Worm (Caenorhabditis elegans) whole organism, L2 larva: ENCODE measurements around the gene jun-1.
A peak's percentile ranks its signal among the peaks of the same experiment; 100 is the strongest.

Source experiments
- C34F6.9 ChIP-seq: fragments of 150-350 bp; optimal IDR thresholded peaks from 2 replicates; lab custom pipeline; 2014; ENCODE audit warnings: missing biosample characterization, missing genetic modification characterization
- F13H6.1 ChIP-seq: sonication (generic microtip); optimal IDR thresholded peaks from 2 replicates; lab custom pipeline; 2016; ENCODE audit warnings: missing genetic modification characterization, missing compliant biosample characterization
- Y55F3AM.14 ChIP-seq: fragments of 200-800 bp; sonication (Bioruptor generic); optimal IDR thresholded peaks from 2 replicates; lab custom pipeline; 2018; ENCODE audit warnings: mild to moderate bottlenecking, missing genetic modification characterization, missing compliant biosample characterization
- ZK546.5 ChIP-seq: sonication (generic microtip); optimal IDR thresholded peaks from 2 replicates; lab custom pipeline; 2017; ENCODE audit warnings: missing biosample characterization, missing genetic modification characterization
- alr-1 ChIP-seq: fragments of 150-350 bp; optimal IDR thresholded peaks from 2 replicates; lab custom pipeline; 2014; ENCODE audit warnings: missing biosample characterization, missing genetic modification characterization
- aly-2 ChIP-seq: fragments of 150-350 bp; optimal IDR thresholded peaks from 2 replicates; lab custom pipeline; 2014; ENCODE audit warnings: missing biosample characterization, missing genetic modification characterization
- ama-1 ChIP-seq: fragments of 150-350 bp; optimal IDR thresholded peaks from 2 replicates; lab custom pipeline; 2018; ENCODE audit warnings: inconsistent platforms
- blmp-1 ChIP-seq: sonication (generic microtip); optimal IDR thresholded peaks from 2 replicates; lab custom pipeline; 2017; ENCODE audit warnings: missing genetic modification characterization, mild to moderate bottlenecking, missing compliant biosample characterization, antibody characterized with exemption, moderate library complexity; ENCODE audit not compliant: insufficient read depth
- ceh-16 ChIP-seq: fragments of 150-350 bp; optimal IDR thresholded peaks from 2 replicates; lab custom pipeline; 2014; ENCODE audit warnings: missing biosample characterization, missing genetic modification characterization
- crh-2 ChIP-seq: sonication (generic microtip); optimal IDR thresholded peaks from 2 replicates; lab custom pipeline; 2017; ENCODE audit warnings: missing biosample characterization, missing genetic modification characterization
- egl-27 ChIP-seq: sonication (generic microtip); optimal IDR thresholded peaks from 3 replicates; lab custom pipeline; 2017; ENCODE audit warnings: missing biosample characterization, missing genetic modification reagents, missing genetic modification characterization
- elt-1 ChIP-seq: fragments of 150-350 bp; optimal IDR thresholded peaks from 2 replicates; lab custom pipeline; 2014; ENCODE audit warnings: missing biosample characterization, missing genetic modification characterization
- elt-3 ChIP-seq: sonication (generic microtip); optimal IDR thresholded peaks from 2 replicates; lab custom pipeline; 2017; ENCODE audit warnings: missing biosample characterization, missing genetic modification characterization
- fos-1 ChIP-seq: fragments of 150-350 bp; optimal IDR thresholded peaks from 2 replicates; lab custom pipeline; 2014; ENCODE audit warnings: missing biosample characterization, missing genetic modification characterization
- gmeb-1 ChIP-seq: fragments of 150-350 bp; optimal IDR thresholded peaks from 2 replicates; lab custom pipeline; 2014; ENCODE audit warnings: missing biosample characterization, missing genetic modification characterization
- lin-11 ChIP-seq: fragments of 150-350 bp; sonication (generic microtip); optimal IDR thresholded peaks from 2 replicates; lab custom pipeline; 2014; ENCODE audit warnings: missing biosample characterization, missing genetic modification characterization, inconsistent platforms, mixed read lengths
- lin-13 ChIP-seq: fragments of 150-350 bp; optimal IDR thresholded peaks from 2 replicates; lab custom pipeline; 2014; ENCODE audit warnings: missing biosample characterization, missing genetic modification reagents, missing genetic modification characterization
- lin-39 ChIP-seq: fragments of 150-350 bp; optimal IDR thresholded peaks from 2 replicates; lab custom pipeline; 2014; ENCODE audit warnings: missing biosample characterization, missing genetic modification reagents, missing genetic modification characterization
- lsy-2 ChIP-seq, 2 experiments: fragments of 150-350 bp in 1 of 2; sonication (generic microtip) in 1 of 2; optimal IDR thresholded peaks; 2 replicates each; lab custom pipeline; 2014 to 2017; ENCODE audit warnings: missing biosample characterization in 2 of 2, missing genetic modification characterization in 2 of 2
- mbf-1 ChIP-seq: sonication (generic microtip); optimal IDR thresholded peaks from 2 replicates; lab custom pipeline; 2017; ENCODE audit warnings: missing biosample characterization, missing genetic modification characterization
- mdl-1 ChIP-seq, 2 experiments: fragments of 150-350 bp in 1 of 2; sonication (generic microtip) in 1 of 2; optimal IDR thresholded peaks; 2 replicates each; lab custom pipeline; 2017; ENCODE audit warnings: missing biosample characterization in 2 of 2, missing genetic modification characterization in 2 of 2
- nhr-10 ChIP-seq: sonication (generic microtip); optimal IDR thresholded peaks from 2 replicates; lab custom pipeline; 2017; ENCODE audit warnings: missing biosample characterization, missing genetic modification characterization
- nhr-11 ChIP-seq: fragments of 150-350 bp; optimal IDR thresholded peaks from 2 replicates; lab custom pipeline; 2014; ENCODE audit warnings: missing biosample characterization, missing genetic modification characterization
- nhr-129 ChIP-seq: fragments of 150-350 bp; optimal IDR thresholded peaks from 2 replicates; lab custom pipeline; 2014; ENCODE audit warnings: missing biosample characterization, missing genetic modification characterization
- nhr-21 ChIP-seq: fragments of 150-350 bp; optimal IDR thresholded peaks from 2 replicates; lab custom pipeline; 2014; ENCODE audit warnings: missing biosample characterization, missing genetic modification characterization
- nhr-23 ChIP-seq: fragments of 150-350 bp; optimal IDR thresholded peaks from 2 replicates; lab custom pipeline; 2014; ENCODE audit warnings: missing biosample characterization, missing genetic modification reagents, missing genetic modification characterization
- nhr-237 ChIP-seq: fragments of 150-350 bp; optimal IDR thresholded peaks from 2 replicates; lab custom pipeline; 2014; ENCODE audit warnings: missing biosample characterization, missing genetic modification characterization
- nhr-6 ChIP-seq: fragments of 150-350 bp; optimal IDR thresholded peaks from 2 replicates; lab custom pipeline; 2014; ENCODE audit warnings: missing biosample characterization, missing genetic modification characterization
- nhr-77 ChIP-seq: fragments of 150-350 bp; optimal IDR thresholded peaks from 2 replicates; lab custom pipeline; 2014; ENCODE audit warnings: missing biosample characterization, missing genetic modification characterization
- peb-1 ChIP-seq: fragments of 150-350 bp; optimal IDR thresholded peaks from 2 replicates; lab custom pipeline; 2014; ENCODE audit warnings: missing biosample characterization, missing genetic modification characterization
- sem-4 ChIP-seq: fragments of 150-350 bp; optimal IDR thresholded peaks from 2 replicates; lab custom pipeline; 2014; ENCODE audit warnings: missing biosample characterization, missing genetic modification reagents, missing genetic modification characterization
- skn-1 ChIP-seq: sonication (generic microtip); optimal IDR thresholded peaks from 2 replicates; lab custom pipeline; 2017; ENCODE audit warnings: missing biosample characterization, missing genetic modification characterization
- sma-3 ChIP-seq: sonication (generic microtip); optimal IDR thresholded peaks from 2 replicates; lab custom pipeline; 2016; ENCODE audit warnings: missing genetic modification reagents, missing genetic modification characterization, missing compliant biosample characterization
- sma-9 ChIP-seq, 2 experiments: fragments of 150-350 bp in 1 of 2; sonication (generic microtip) in 1 of 2; optimal IDR thresholded peaks; 2 replicates each; lab custom pipeline; 2014 to 2016; ENCODE audit warnings: missing genetic modification characterization in 2 of 2, mild to moderate bottlenecking in 1 of 2, missing biosample characterization in 1 of 2, missing compliant biosample characterization in 1 of 2, missing genetic modification reagents in 1 of 2, moderate library complexity in 1 of 2
- unc-55 ChIP-seq: fragments of 150-350 bp; sonication (generic microtip); optimal IDR thresholded peaks from 3 replicates; lab custom pipeline; 2014; ENCODE audit warnings: missing biosample characterization, missing genetic modification reagents, missing genetic modification characterization
- unc-62 ChIP-seq: fragments of 150-350 bp; optimal IDR thresholded peaks from 2 replicates; lab custom pipeline; 2014; ENCODE audit warnings: missing biosample characterization, missing genetic modification reagents, missing genetic modification characterization
- zag-1 ChIP-seq: fragments of 150-350 bp; optimal IDR thresholded peaks from 2 replicates; lab custom pipeline; 2014; ENCODE audit warnings: missing biosample characterization, missing genetic modification characterization
- ztf-1 ChIP-seq: fragments of 200-800 bp; sonication (Bioruptor generic); conservative IDR thresholded peaks from 2 replicates; pipeline ENCODE4 v1.3.6; 2022; ENCODE audit warnings: missing genetic modification characterization, missing compliant biosample characterization
- ztf-4 ChIP-seq: fragments of 150-350 bp; optimal IDR thresholded peaks from 2 replicates; lab custom pipeline; 2014; ENCODE audit warnings: missing biosample characterization, missing genetic modification characterization

Gene jun-1

ce11 chrII:9113759-9114158, 802 bp downstream of the jun-1 start:
- peak; percentile 41 for TF ChIP-seq crh-2
- no peak for TF ChIP-seq sma-3 (GFP tag; lab: Kevin White, UChicago)
- TF ChIP-seq sma-9 (GFP tag; optimal IDR thresholded peaks at IDR 0.05; lab: Kevin White, UChicago) = peak; percentile 46
- TF ChIP-seq sma-9 (tag; optimal IDR thresholded peaks at IDR 0.05; lab: Kevin White, UChicago) = no peak
- TF ChIP-seq blmp-1 (tag; lab: Kevin White, UChicago) = peak; percentile 69
- peak; percentile 68 for TF ChIP-seq fos-1 (tag; lab: Kevin White, UChicago)
- peak; percentile 36 for TF ChIP-seq F13H6.1 (tag; lab: Kevin White, UChicago)
- no peak for TF ChIP-seq ztf-1 (GFP tag; lab: Robert Waterston, UW)

DNA sequence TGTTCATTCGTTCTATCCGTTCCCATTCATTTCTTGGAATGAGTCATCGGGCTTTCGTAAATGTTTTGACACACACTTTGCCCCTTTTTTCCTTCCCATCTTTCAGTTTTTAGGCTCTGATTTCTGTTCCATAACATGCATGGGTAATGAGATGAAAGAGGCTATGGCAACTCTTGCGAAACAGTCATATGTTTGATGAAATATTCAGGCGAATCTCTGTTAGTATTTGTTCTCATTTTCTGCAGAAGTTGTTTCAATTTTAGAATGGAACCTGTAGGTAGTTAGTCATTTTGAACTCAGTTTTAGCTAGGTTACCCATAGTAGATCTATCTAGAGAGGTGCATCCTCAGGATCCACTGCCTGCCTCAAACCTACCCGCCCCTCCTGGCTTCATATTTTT, 2.0 kb downstream of the jun-1 start:
- no peak for TF ChIP-seq nhr-23 (tag; lab: Kevin White, UChicago)
- no peak for TF ChIP-seq nhr-10 (tag; lab: Kevin White, UChicago)
- no peak for TF ChIP-seq peb-1 (tag; lab: Kevin White, UChicago)
- no peak for TF ChIP-seq nhr-11 (tag; lab: Kevin White, UChicago)
- TF ChIP-seq elt-1 = no peak
- no peak for TF ChIP-seq nhr-77 (tag; lab: Kevin White, UChicago)
- no peak for TF ChIP-seq skn-1 (tag; lab: Kevin White, UChicago)
- TF ChIP-seq unc-62 (GFP tag; lab: Kevin White, UChicago) = no peak
- TF ChIP-seq mdl-1 (tag; optimal IDR thresholded peaks at IDR 0.05; lab: Kevin White, UChicago) = no peak
- TF ChIP-seq ztf-1 (GFP tag; lab: Robert Waterston, UW) = no peak
- no peak for TF ChIP-seq Y55F3AM.14 (GFP tag; lab: Kevin White, UChicago)
- TF ChIP-seq ZK546.5 (tag; lab: Kevin White, UChicago) = no peak
- TF ChIP-seq fos-1 (tag; lab: Kevin White, UChicago) = no peak

DNA sequence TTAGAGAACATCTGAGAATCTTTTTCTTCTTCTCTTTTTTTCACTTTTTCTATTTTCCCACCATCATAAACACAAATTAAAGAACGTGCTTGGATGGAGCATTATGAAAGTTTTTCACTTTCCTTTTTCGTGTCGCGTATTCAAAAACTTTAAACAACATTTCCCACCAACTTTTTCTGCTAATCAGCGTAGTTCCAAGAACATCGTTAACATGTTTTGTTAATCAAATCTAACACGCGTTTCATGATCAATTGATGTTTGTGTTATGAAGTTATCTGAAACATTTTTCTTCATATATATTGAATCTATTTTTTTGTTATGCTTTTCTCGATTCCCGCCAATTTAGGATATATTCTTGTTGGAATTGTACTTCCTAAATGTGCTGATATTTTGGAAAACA, 2.7 kb downstream of the jun-1 start:
- no peak for TF ChIP-seq nhr-237 (tag; lab: Kevin White, UChicago)
- TF ChIP-seq ama-1 (lab: Kevin White, UChicago) = no peak
- TF ChIP-seq lin-13 (GFP tag; lab: Kevin White, UChicago) = no peak
- no peak for TF ChIP-seq gmeb-1
- no peak for TF ChIP-seq Y55F3AM.14 (GFP tag; lab: Kevin White, UChicago)
- no peak for TF ChIP-seq egl-27
- TF ChIP-seq elt-1 = no peak
- TF ChIP-seq mbf-1 (tag; lab: Kevin White, UChicago) = no peak
- no peak for TF ChIP-seq C34F6.9
- peak; percentile 37 for TF ChIP-seq sma-9 (GFP tag; optimal IDR thresholded peaks at IDR 0.05; lab: Kevin White, UChicago)
- TF ChIP-seq sma-9 (tag; optimal IDR thresholded peaks at IDR 0.05; lab: Kevin White, UChicago) = no peak
- peak; percentile 58 for TF ChIP-seq nhr-21 (tag; lab: Kevin White, UChicago)
- TF ChIP-seq elt-3 (tag; lab: Kevin White, UChicago) = no peak
- TF ChIP-seq zag-1 (tag; lab: Kevin White, UChicago) = no peak
- TF ChIP-seq aly-2 (tag; lab: Kevin White, UChicago) = no peak
- peak; percentile 32 for TF ChIP-seq crh-2
- no peak for TF ChIP-seq ztf-4
- TF ChIP-seq ceh-16 (tag; lab: Kevin White, UChicago) = no peak
- peak in 1 of 2 experiments; percentile 43 for TF ChIP-seq lsy-2 (tag; optimal IDR thresholded peaks at IDR 0.05; lab: Kevin White, UChicago)
- no peak for TF ChIP-seq sma-3 (GFP tag; lab: Kevin White, UChicago)
- TF ChIP-seq nhr-129 (tag; lab: Kevin White, UChicago) = no peak
- TF ChIP-seq lin-11 = no peak
- TF ChIP-seq skn-1 (tag; lab: Kevin White, UChicago) = no peak
- TF ChIP-seq nhr-77 (tag; lab: Kevin White, UChicago) = no peak

- TF ChIP-seq nhr-23 (tag; lab: Kevin White, UChicago) (no peak), lsy-2 (tag; optimal IDR thresholded peaks at IDR 0.05; lab: Kevin White, UChicago) (peak in 1 of 2 experiments; percentile 1), fos-1 (tag; lab: Kevin White, UChicago) (peak; percentile 99), nhr-129 (tag; lab: Kevin White, UChicago) (peak; percentile 35)
- TF ChIP-seq, all 48 proteins: peak for 3
Measured at ce11 chrII:9116404-9116803, 3.4 kb downstream of the jun-1 start.

DNA sequence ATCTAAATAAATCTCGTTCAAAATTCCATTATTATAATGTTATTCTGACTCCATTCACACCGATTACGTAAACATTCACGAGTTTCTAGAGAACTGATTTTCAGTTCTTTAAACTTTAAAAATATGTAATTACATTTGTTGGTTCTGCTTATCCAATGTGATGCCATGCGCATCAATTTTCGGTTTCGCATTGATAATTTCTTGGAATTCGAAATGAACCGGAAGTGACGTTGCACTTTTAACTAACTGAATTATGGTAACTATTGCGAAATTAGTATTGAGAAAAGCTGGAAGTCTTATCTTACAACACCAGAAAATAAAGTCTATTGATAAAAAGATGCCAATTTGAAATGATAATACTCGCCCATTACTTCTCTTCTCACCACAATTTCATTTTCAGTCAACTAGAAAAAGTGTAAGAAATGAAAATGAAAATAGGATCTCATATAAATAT, 4.9 kb downstream of the jun-1 start:
- TF ChIP-seq lsy-2 (tag; optimal IDR thresholded peaks at IDR 0.05; lab: Kevin White, UChicago) (peak; percentile 5 to 56), aly-2 (tag; lab: Kevin White, UChicago) (no peak), crh-2 (peak; percentile 47), nhr-6 (tag; lab: Kevin White, UChicago) (peak; percentile 6), mdl-1 (tag; optimal IDR thresholded peaks at IDR 0.05; lab: Kevin White, UChicago) (no peak), nhr-129 (tag; lab: Kevin White, UChicago) (peak; percentile 1), peb-1 (tag; lab: Kevin White, UChicago) (no peak), sma-9 (GFP tag; optimal IDR thresholded peaks at IDR 0.05; lab: Kevin White, UChicago) (peak; percentile 80), sma-9 (tag; optimal IDR thresholded peaks at IDR 0.05; lab: Kevin White, UChicago) (no peak), sem-4 (tag; lab: Kevin White, UChicago) (no peak), ceh-16 (tag; lab: Kevin White, UChicago) (no peak), lin-11 (no peak), F13H6.1 (tag; lab: Kevin White, UChicago) (no peak), unc-55 (GFP tag; lab: Kevin White, UChicago) (no peak), nhr-10 (tag; lab: Kevin White, UChicago) (no peak), alr-1 (tag; lab: Kevin White, UChicago) (no peak), C34F6.9 (peak; percentile 22), zag-1 (tag; lab: Kevin White, UChicago) (peak; percentile 30), blmp-1 (tag; lab: Kevin White, UChicago) (no peak), nhr-23 (tag; lab: Kevin White, UChicago) (no peak), nhr-21 (tag; lab: Kevin White, UChicago) (peak; percentile 78), nhr-237 (tag; lab: Kevin White, UChicago) (no peak), lin-39 (tag; lab: Kevin White, UChicago) (no peak), ztf-4 (peak; percentile 46), mbf-1 (tag; lab: Kevin White, UChicago) (no peak), elt-3 (tag; lab: Kevin White, UChicago) (no peak), egl-27 (no peak)
